Worm (Caenorhabditis elegans) whole organism, late embryonic: Measurements from ENCODE around the gene M176.10.
"Not testable (repeated sequence)": the region's sequence is repeated elsewhere in the genome, so short reads cannot be mapped to it uniquely, and the experiment has no call there.

ENCODE experiments used
- K02D7.2 ChIP-seq: sonication (generic microtip); optimal IDR thresholded peaks from 2 replicates; lab custom pipeline; 2017; ENCODE audit warnings: mild to moderate bottlenecking, missing genetic modification characterization, missing compliant biosample characterization
- T23F11.4 ChIP-seq: fragments of 200-800 bp; sonication (Bioruptor generic); optimal IDR thresholded peaks from 2 replicates; lab custom pipeline; 2018; ENCODE audit warnings: mild to moderate bottlenecking, missing genetic modification characterization, missing compliant biosample characterization
- ahr-1 ChIP-seq: sonication (generic microtip); optimal IDR thresholded peaks from 2 replicates; lab custom pipeline; 2016; ENCODE audit warnings: missing genetic modification characterization, missing compliant biosample characterization
- ceh-18 ChIP-seq: sonication (generic microtip); optimal IDR thresholded peaks from 2 replicates; lab custom pipeline; 2016; ENCODE audit warnings: missing genetic modification characterization, missing compliant biosample characterization
- ceh-19 ChIP-seq: fragments of 200-800 bp; sonication (Bioruptor generic); optimal IDR thresholded peaks from 2 replicates; lab custom pipeline; 2018; ENCODE audit warnings: mild to moderate bottlenecking, missing genetic modification characterization, missing compliant biosample characterization
- ceh-24 ChIP-seq: sonication (generic microtip); optimal IDR thresholded peaks from 2 replicates; lab custom pipeline; 2016; ENCODE audit warnings: mild to moderate bottlenecking, missing genetic modification characterization, missing compliant biosample characterization
- ceh-48 ChIP-seq: sonication (generic microtip); optimal IDR thresholded peaks from 2 replicates; lab custom pipeline; 2016; ENCODE audit warnings: missing genetic modification characterization, inconsistent platforms, missing compliant biosample characterization
- che-1 ChIP-seq: sonication (generic microtip); optimal IDR thresholded peaks from 2 replicates; lab custom pipeline; 2016; ENCODE audit warnings: mild to moderate bottlenecking, missing genetic modification characterization, missing compliant biosample characterization
- dmd-4 ChIP-seq: sonication (generic microtip); optimal IDR thresholded peaks from 2 replicates; lab custom pipeline; 2016; ENCODE audit warnings: borderline replicate concordance, missing genetic modification characterization, missing compliant biosample characterization
- elt-2 ChIP-seq: sonication (generic microtip); optimal IDR thresholded peaks from 2 replicates; lab custom pipeline; 2016; ENCODE audit warnings: missing genetic modification reagents, missing genetic modification characterization, missing compliant biosample characterization
- elt-4 ChIP-seq: sonication (generic microtip); optimal IDR thresholded peaks from 2 replicates; lab custom pipeline; 2016; ENCODE audit warnings: missing genetic modification characterization, missing compliant biosample characterization
- gmeb-2 ChIP-seq: sonication (generic microtip); optimal IDR thresholded peaks from 2 replicates; lab custom pipeline; 2016; ENCODE audit warnings: missing genetic modification characterization, inconsistent platforms, missing compliant biosample characterization
- hlh-15 ChIP-seq: sonication (generic microtip); optimal IDR thresholded peaks from 2 replicates; lab custom pipeline; 2016; ENCODE audit warnings: missing genetic modification characterization, missing compliant biosample characterization
- hlh-8 ChIP-seq: sonication (generic microtip); optimal IDR thresholded peaks from 2 replicates; lab custom pipeline; 2016; ENCODE audit warnings: missing genotype, missing genetic modification characterization, missing compliant biosample characterization
- madf-2 ChIP-seq: sonication (generic microtip); optimal IDR thresholded peaks from 2 replicates; lab custom pipeline; 2017; ENCODE audit warnings: missing genetic modification characterization, missing compliant biosample characterization
- mec-3 ChIP-seq: sonication (generic microtip); optimal IDR thresholded peaks from 2 replicates; lab custom pipeline; 2016; ENCODE audit warnings: borderline replicate concordance, missing genetic modification characterization, missing compliant biosample characterization
- nfya-1 ChIP-seq: sonication (generic microtip); optimal IDR thresholded peaks from 2 replicates; lab custom pipeline; 2017; ENCODE audit warnings: missing genetic modification characterization, mild to moderate bottlenecking, missing compliant biosample characterization, antibody characterized with exemption, moderate library complexity
- nhr-11 ChIP-seq: fragments of 150-350 bp; optimal IDR thresholded peaks from 2 replicates; lab custom pipeline; 2014; ENCODE audit warnings: missing biosample characterization, missing genetic modification characterization
- nhr-232 ChIP-seq: sonication (generic microtip); optimal IDR thresholded peaks from 2 replicates; lab custom pipeline; 2016; ENCODE audit warnings: missing genetic modification characterization, missing compliant biosample characterization
- npax-4 ChIP-seq: sonication (generic microtip); optimal IDR thresholded peaks from 2 replicates; lab custom pipeline; 2016; ENCODE audit warnings: missing genetic modification characterization, missing compliant biosample characterization
- pat-9 ChIP-seq: fragments of 200-800 bp; sonication (Bioruptor generic); optimal IDR thresholded peaks from 2 replicates; lab custom pipeline; 2018; ENCODE audit warnings: mild to moderate bottlenecking, missing genetic modification characterization, moderate library complexity, missing compliant biosample characterization
- pax-1 ChIP-seq: fragments of 150-350 bp; optimal IDR thresholded peaks from 2 replicates; lab custom pipeline; 2014; ENCODE audit warnings: missing biosample characterization, missing genetic modification characterization
- pha-2 ChIP-seq: sonication (generic microtip); optimal IDR thresholded peaks from 2 replicates; lab custom pipeline; 2017; ENCODE audit warnings: mild to moderate bottlenecking, missing genetic modification characterization, missing compliant biosample characterization
- pha-4 ChIP-seq: fragments of 150-350 bp; optimal IDR thresholded peaks from 2 replicates; lab custom pipeline; 2018; ENCODE audit warnings: missing biosample characterization, missing genetic modification reagents, missing genetic modification characterization
- pqm-1 ChIP-seq: sonication (generic microtip); optimal IDR thresholded peaks from 2 replicates; lab custom pipeline; 2016; ENCODE audit warnings: missing genetic modification characterization, missing compliant biosample characterization
- rnt-1 ChIP-seq: sonication (generic microtip); optimal IDR thresholded peaks from 2 replicates; lab custom pipeline; 2016; ENCODE audit warnings: missing genetic modification characterization, missing compliant biosample characterization
- sox-2 ChIP-seq: fragments of 200-800 bp; sonication (Bioruptor generic); IDR thresholded peaks from 2 replicates; pipeline ENCODE4 v1.3.6; 2022; ENCODE audit warnings: missing genetic modification reagents, missing genetic modification characterization, missing compliant biosample characterization
- sox-4 ChIP-seq: sonication (generic microtip); optimal IDR thresholded peaks from 2 replicates; lab custom pipeline; 2017; ENCODE audit warnings: mild to moderate bottlenecking, missing genetic modification characterization, inconsistent platforms, missing compliant biosample characterization
- tbx-7 ChIP-seq: sonication (generic microtip); optimal IDR thresholded peaks from 2 replicates; lab custom pipeline; 2016; ENCODE audit warnings: missing genotype, missing genetic modification characterization, missing compliant biosample characterization
- ttx-3 ChIP-seq: sonication (generic microtip); optimal IDR thresholded peaks from 2 replicates; lab custom pipeline; 2016; ENCODE audit warnings: missing genetic modification reagents, missing genetic modification characterization, missing compliant biosample characterization
- unc-55 ChIP-seq: sonication (generic microtip); optimal IDR thresholded peaks from 2 replicates; lab custom pipeline; 2017; ENCODE audit warnings: missing biosample characterization, missing genetic modification reagents, missing genetic modification characterization
- unc-86 ChIP-seq: sonication (generic microtip); optimal IDR thresholded peaks from 2 replicates; lab custom pipeline; 2016; ENCODE audit warnings: missing genetic modification characterization, missing compliant biosample characterization

The M176.10 gene

ce11 chrII:9426076-9426475 lies at the start of gene M176.10:
Gene M176.10, minus strand, starts transcription at chrII:9426176.
- no peak for TF ChIP-seq ceh-48
- TF ChIP-seq elt-4, result no peak
- TF ChIP-seq ceh-18, result no peak
- no peak for TF ChIP-seq nhr-232 (tag; lab: Kevin White, UChicago)
- no peak for TF ChIP-seq unc-86 (tag; lab: Kevin White, UChicago)
- TF ChIP-seq rnt-1 (tag; lab: Kevin White, UChicago), result no peak
- TF ChIP-seq nhr-11, result no peak
- TF ChIP-seq madf-2 (tag; lab: Kevin White, UChicago), result no peak
- no peak for TF ChIP-seq ceh-24 (tag; lab: Kevin White, UChicago)
- no peak for TF ChIP-seq mec-3

- TF ChIP-seq pha-2 (tag; lab: Kevin White, UChicago), result no peak
- TF ChIP-seq gmeb-2 (tag; lab: Kevin White, UChicago), result no peak
- no peak for TF ChIP-seq pha-4 (tag; lab: Kevin White, UChicago)
- no peak for TF ChIP-seq pat-9 (tag; lab: Kevin White, UChicago)
- TF ChIP-seq K02D7.2 (tag; lab: Kevin White, UChicago), result no peak
- no peak for TF ChIP-seq ahr-1
- TF ChIP-seq sox-4 (tag; lab: Kevin White, UChicago), result no peak
- no peak for TF ChIP-seq che-1 (tag; lab: Kevin White, UChicago)
Observed at ce11 chrII:9474367-9475105, 48.6 kb upstream of the M176.10 start, which contains the start of the genes chil-25 and chil-26. Gene chil-25, minus strand, starts transcription at chrII:9474467. Gene chil-26, plus strand, starts transcription at chrII:9475055.

ce11 chrII:9470027-9470426 lies 44.1 kb upstream of the M176.10 start, which contains the start of gene T19H5.6:
Gene T19H5.6, minus strand, starts transcription at chrII:9470221.
- no peak for TF ChIP-seq pat-9 (tag; lab: Kevin White, UChicago)
- peak; percentile 4 for TF ChIP-seq elt-2
- TF ChIP-seq pqm-1 (tag; lab: Kevin White, UChicago), result no peak
- TF ChIP-seq dmd-4 (tag; lab: Kevin White, UChicago), result no peak
- no peak for TF ChIP-seq sox-2

- no peak for TF ChIP-seq madf-2 (tag; lab: Kevin White, UChicago)
- no peak for TF ChIP-seq nfya-1 (tag; lab: Kevin White, UChicago)
- TF ChIP-seq tbx-7 (tag; lab: Kevin White, UChicago), result no peak
- no peak for TF ChIP-seq pax-1
- TF ChIP-seq elt-2, result peak; percentile 82
- TF ChIP-seq ceh-19 (GFP tag; lab: Kevin White, UChicago), result no peak
Observed at ce11 chrII:9468414-9468813, 42.4 kb upstream of the M176.10 start, which contains the start of gene chil-23. Gene chil-23, minus strand, starts transcription at chrII:9468611.

- no peak for TF ChIP-seq npax-4 (tag; lab: Kevin White, UChicago)
- TF ChIP-seq unc-55 (GFP tag; lab: Kevin White, UChicago), result no peak
- TF ChIP-seq rnt-1 (tag; lab: Kevin White, UChicago), result no peak
- no peak for TF ChIP-seq T23F11.4
- TF ChIP-seq hlh-15 (tag; lab: Kevin White, UChicago), result no peak
- TF ChIP-seq elt-2, result no peak
- no peak for TF ChIP-seq tbx-7 (tag; lab: Kevin White, UChicago)
- TF ChIP-seq nfya-1 (tag; lab: Kevin White, UChicago), result no peak
- no peak for TF ChIP-seq sox-2
Observed at ce11 chrII:9466095-9466494, 40.1 kb upstream of the M176.10 start, which contains the start of gene chil-22. Gene chil-22, minus strand, starts transcription at chrII:9466195.

- not testable (repeated sequence) for TF ChIP-seq rnt-1, ttx-3, hlh-8 (tag; lab: Kevin White, UChicago)
Observed at ce11 chrII:9461881-9462280, 35.9 kb upstream of the M176.10 start, which contains the start of gene chil-21. Gene chil-21, minus strand, starts transcription at chrII:9461981.
